Fruit fly (Drosophila melanogaster): Measurements from ENCODE around the gene ewg.

Gene ewg

dm6 chrX:279097-279727, at the start of gene ewg, which contains the start of gene CG3777:
ewg (minus strand) TSS chrX:279718.
CG3777 (plus strand) TSS chrX:279703.
- peak; percentile 43 for TF ChIP-seq ovo (GFP tag; optimal IDR thresholded peaks at IDR 0.05)
- peak; percentile 13 for TF ChIP-seq CG7101 (tag; optimal IDR thresholded peaks at IDR 0.05)
- TF ChIP-seq cic (GFP tag; optimal IDR thresholded peaks at IDR 0.05): no peak
- TF ChIP-seq cnc (optimal IDR thresholded peaks at IDR 0.05): no peak
- TF ChIP-seq pad (GFP tag; optimal IDR thresholded peaks at IDR 0.05): peak; percentile 87
- no peak for TF ChIP-seq Hr96 (GFP tag; optimal IDR thresholded peaks at IDR 0.05)
- peak; percentile 70 for TF ChIP-seq bab1 (GFP tag; optimal IDR thresholded peaks at IDR 0.05)
- TF ChIP-seq CG14711 (tag; optimal IDR thresholded peaks at IDR 0.05): no peak
- no peak for TF ChIP-seq CG12768 (GFP tag; optimal IDR thresholded peaks at IDR 0.05)
- TF ChIP-seq Mnt (GFP tag; optimal IDR thresholded peaks at IDR 0.05): peak; percentile 15

dm6 chrX:314823-315222, 35.3 kb upstream of the ewg start, which contains the start of gene Or1a:
Or1a (plus strand) TSS chrX:315123.
- no peak for TF ChIP-seq toe (GFP tag; optimal IDR thresholded peaks at IDR 0.05)
- no peak for TF ChIP-seq cnc (optimal IDR thresholded peaks at IDR 0.05)
- no peak for TF ChIP-seq kay (GFP tag; ENCODE audit: borderline replicate concordance)
- no peak for TF ChIP-seq CG5204 (GFP tag; optimal IDR thresholded peaks at IDR 0.05)
- TF ChIP-seq CG33017 (tag; optimal IDR thresholded peaks at IDR 0.05): no peak
- TF ChIP-seq Clk (GFP tag; optimal IDR thresholded peaks at IDR 0.05): no peak
- TF ChIP-seq cic (GFP tag; optimal IDR thresholded peaks at IDR 0.05): no peak
- TF ChIP-seq CG1620 (GFP tag; optimal IDR thresholded peaks at IDR 0.05): no peak
- no peak for TF ChIP-seq Crg-1 (GFP tag; optimal IDR thresholded peaks at IDR 0.05)
- no peak for TF ChIP-seq CG11617 (GFP tag; optimal IDR thresholded peaks at IDR 0.05)
- no peak for TF ChIP-seq bab1 (GFP tag; optimal IDR thresholded peaks at IDR 0.05)
- no peak for TF ChIP-seq Hr96 (GFP tag; optimal IDR thresholded peaks at IDR 0.05)
- no peak for TF ChIP-seq Mnt (GFP tag; optimal IDR thresholded peaks at IDR 0.05)
- no peak for TF ChIP-seq ovo (GFP tag; optimal IDR thresholded peaks at IDR 0.05)
- no peak for TF ChIP-seq tj (GFP tag; optimal IDR thresholded peaks at IDR 0.05)
- no peak for TF ChIP-seq CG14711 (tag; optimal IDR thresholded peaks at IDR 0.05)

dm6 chrX:311328-311727, 31.8 kb upstream of the ewg start:
- no peak for TF ChIP-seq Mnt (GFP tag; optimal IDR thresholded peaks at IDR 0.05)
- TF ChIP-seq cnc (optimal IDR thresholded peaks at IDR 0.05): no peak
- TF ChIP-seq CG5204 (GFP tag; optimal IDR thresholded peaks at IDR 0.05): no peak
- TF ChIP-seq CG11617 (GFP tag; optimal IDR thresholded peaks at IDR 0.05): no peak
- TF ChIP-seq bab1 (GFP tag; optimal IDR thresholded peaks at IDR 0.05): no peak
- no peak for TF ChIP-seq CG12768 (GFP tag; optimal IDR thresholded peaks at IDR 0.05)
- no peak for TF ChIP-seq CG14711 (tag; optimal IDR thresholded peaks at IDR 0.05)
- no peak for TF ChIP-seq ovo (GFP tag; optimal IDR thresholded peaks at IDR 0.05)
- TF ChIP-seq CG1620 (GFP tag; optimal IDR thresholded peaks at IDR 0.05): no peak
- TF ChIP-seq Hr96 (GFP tag; optimal IDR thresholded peaks at IDR 0.05): no peak
- no peak for TF ChIP-seq CG7045 (GFP tag; optimal IDR thresholded peaks at IDR 0.05)
- TF ChIP-seq Clk (GFP tag; optimal IDR thresholded peaks at IDR 0.05): no peak
- TF ChIP-seq tj (GFP tag; optimal IDR thresholded peaks at IDR 0.05): no peak
- no peak for TF ChIP-seq CG7101 (tag; optimal IDR thresholded peaks at IDR 0.05)

dm6 chrX:307384-307783, 27.9 kb upstream of the ewg start, which contains the start of gene CG12470:
CG12470 (plus strand) TSS chrX:307684.
- TF ChIP-seq CG12768 (GFP tag; optimal IDR thresholded peaks at IDR 0.05) (no peak), Clk (GFP tag; optimal IDR thresholded peaks at IDR 0.05) (no peak), bab1 (GFP tag; optimal IDR thresholded peaks at IDR 0.05) (no peak), tj (GFP tag; optimal IDR thresholded peaks at IDR 0.05) (no peak), Mnt (GFP tag; optimal IDR thresholded peaks at IDR 0.05) (no peak), CG7045 (GFP tag; optimal IDR thresholded peaks at IDR 0.05) (no peak), Crg-1 (GFP tag; optimal IDR thresholded peaks at IDR 0.05) (no peak), cnc (optimal IDR thresholded peaks at IDR 0.05) (no peak), CG11617 (GFP tag; optimal IDR thresholded peaks at IDR 0.05) (no peak), Hr96 (GFP tag; optimal IDR thresholded peaks at IDR 0.05) (no peak), pad (GFP tag; optimal IDR thresholded peaks at IDR 0.05) (no peak), toe (GFP tag; optimal IDR thresholded peaks at IDR 0.05) (no peak), CG33017 (tag; optimal IDR thresholded peaks at IDR 0.05) (no peak), cic (GFP tag; optimal IDR thresholded peaks at IDR 0.05) (no peak), kay (GFP tag; ENCODE audit: borderline replicate concordance) (no peak), CG1620 (GFP tag; optimal IDR thresholded peaks at IDR 0.05) (no peak)

dm6 chrX:294839-295238, 15.3 kb upstream of the ewg start, which contains the start of gene CG13375:
CG13375 (minus strand) TSS chrX:294962.
- TF ChIP-seq CG12768 (GFP tag; optimal IDR thresholded peaks at IDR 0.05) (no peak), CG1620 (GFP tag; optimal IDR thresholded peaks at IDR 0.05) (no peak), CG14711 (tag; optimal IDR thresholded peaks at IDR 0.05) (no peak), Mnt (GFP tag; optimal IDR thresholded peaks at IDR 0.05) (no peak), CG7101 (tag; optimal IDR thresholded peaks at IDR 0.05) (no peak), CG33017 (tag; optimal IDR thresholded peaks at IDR 0.05) (no peak), pad (GFP tag; optimal IDR thresholded peaks at IDR 0.05) (no peak), Crg-1 (GFP tag; optimal IDR thresholded peaks at IDR 0.05) (no peak), CG7045 (GFP tag; optimal IDR thresholded peaks at IDR 0.05) (no peak), toe (GFP tag; optimal IDR thresholded peaks at IDR 0.05) (no peak), CG11617 (GFP tag; optimal IDR thresholded peaks at IDR 0.05) (no peak), Hr96 (GFP tag; optimal IDR thresholded peaks at IDR 0.05) (no peak), bab1 (GFP tag; optimal IDR thresholded peaks at IDR 0.05) (no peak), tj (GFP tag; optimal IDR thresholded peaks at IDR 0.05) (no peak), CG5204 (GFP tag; optimal IDR thresholded peaks at IDR 0.05) (no peak), cic (GFP tag; optimal IDR thresholded peaks at IDR 0.05) (no peak), kay (GFP tag; ENCODE audit: borderline replicate concordance) (no peak)

dm6 chrX:293254-293653, 13.7 kb upstream of the ewg start:
- TF ChIP-seq CG14711 (tag; optimal IDR thresholded peaks at IDR 0.05) (no peak), toe (GFP tag; optimal IDR thresholded peaks at IDR 0.05) (no peak), Clk (GFP tag; optimal IDR thresholded peaks at IDR 0.05) (no peak), CG12768 (GFP tag; optimal IDR thresholded peaks at IDR 0.05) (no peak), CG1620 (GFP tag; optimal IDR thresholded peaks at IDR 0.05) (no peak), ovo (GFP tag; optimal IDR thresholded peaks at IDR 0.05) (no peak), bab1 (GFP tag; optimal IDR thresholded peaks at IDR 0.05) (no peak), Crg-1 (GFP tag; optimal IDR thresholded peaks at IDR 0.05) (no peak), Hr96 (GFP tag; optimal IDR thresholded peaks at IDR 0.05) (no peak)

Data from whole organism, adult.